Worm (Caenorhabditis elegans) whole organism, L4 larva: Measurements from ENCODE around the gene hap-1.

Experiments
- F26F4.8 ChIP-seq: fragments of 200-800 bp; sonication (Bioruptor generic); conservative IDR thresholded peaks from 2 replicates; pipeline ENCODE4 v1.3.6; 2022; ENCODE audit warnings: missing genetic modification characterization, missing compliant biosample characterization
- Y105C5A.15 ChIP-seq: fragments of 200-800 bp; sonication (Bioruptor generic); IDR thresholded peaks from 2 replicates; pipeline ENCODE4 v1.3.6; 2022; ENCODE audit warnings: missing genetic modification characterization, missing compliant biosample characterization
- Y48G9A.11 ChIP-seq: fragments of 200-800 bp; sonication (Bioruptor generic); IDR thresholded peaks from 2 replicates; pipeline ENCODE4 v1.3.6; 2022; ENCODE audit warnings: missing genetic modification reagents, missing genetic modification characterization, missing compliant biosample characterization
- Y75B8A.6 ChIP-seq: fragments of 200-800 bp; sonication (Bioruptor generic); IDR thresholded peaks from 2 replicates; pipeline ENCODE4 v1.3.6; 2022; ENCODE audit warnings: missing genetic modification reagents, missing genetic modification characterization, missing compliant biosample characterization
- ZK337.2 ChIP-seq: fragments of 200-800 bp; sonication (Bioruptor generic); IDR thresholded peaks from 2 replicates; pipeline ENCODE4 v1.3.6; 2022; ENCODE audit warnings: missing genetic modification reagents, missing genetic modification characterization, missing compliant biosample characterization
- ama-1 ChIP-seq: fragments of 150-350 bp; optimal IDR thresholded peaks from 2 replicates; lab custom pipeline; 2014; ENCODE audit warnings: inconsistent platforms, mixed read lengths
- arid-1 ChIP-seq: fragments of 200-800 bp; sonication (Bioruptor generic); conservative IDR thresholded peaks from 2 replicates; pipeline ENCODE4 v1.3.6; 2022; ENCODE audit warnings: missing genetic modification reagents, missing genetic modification characterization, missing compliant biosample characterization
- ceh-44 ChIP-seq: fragments of 200-800 bp; sonication (Bioruptor generic); IDR thresholded peaks from 2 replicates; pipeline ENCODE4 v1.3.6; 2022; ENCODE audit warnings: missing genetic modification reagents, missing genetic modification characterization, missing compliant biosample characterization
- daf-19 ChIP-seq: fragments of 200-800 bp; sonication (Bioruptor generic); conservative IDR thresholded peaks from 2 replicates; pipeline ENCODE4 v1.3.6; 2022; ENCODE audit warnings: missing genetic modification characterization, missing compliant biosample characterization
- dmd-9 ChIP-seq: fragments of 200-800 bp; sonication (Bioruptor generic); IDR thresholded peaks from 2 replicates; pipeline ENCODE4 v1.3.6; 2022; ENCODE audit warnings: missing genetic modification reagents, missing genetic modification characterization, missing compliant biosample characterization
- duxl-1 ChIP-seq: sonication (generic microtip); optimal IDR thresholded peaks from 2 replicates; lab custom pipeline; 2016; ENCODE audit warnings: mild to moderate bottlenecking, missing genetic modification characterization, moderate library complexity, missing compliant biosample characterization; ENCODE audit not compliant: poor library complexity
- fkh-10 ChIP-seq: fragments of 150-350 bp; optimal IDR thresholded peaks from 2 replicates; lab custom pipeline; 2014; ENCODE audit warnings: missing biosample characterization, missing genetic modification reagents, missing genetic modification characterization
- hmg-1.1 ChIP-seq: fragments of 200-800 bp; sonication (Bioruptor generic); IDR thresholded peaks from 2 replicates; pipeline ENCODE4 v1.3.6; 2022; ENCODE audit warnings: missing genetic modification reagents, missing genetic modification characterization, missing compliant biosample characterization
- jun-1 ChIP-seq: fragments of 150-350 bp; optimal IDR thresholded peaks from 2 replicates; lab custom pipeline; 2014; ENCODE audit warnings: missing biosample characterization, missing genetic modification reagents, missing genetic modification characterization
- lim-7 ChIP-seq: fragments of 200-800 bp; sonication (Bioruptor generic); IDR thresholded peaks from 2 replicates; pipeline ENCODE4 v1.3.6; 2022; ENCODE audit warnings: missing genetic modification characterization, missing compliant biosample characterization
- lin-13 ChIP-seq: fragments of 150-350 bp; optimal IDR thresholded peaks from 2 replicates; lab custom pipeline; 2014; ENCODE audit warnings: missing biosample characterization, missing genetic modification reagents, missing genetic modification characterization
- lin-29 ChIP-seq: fragments of 200-800 bp; sonication (Bioruptor generic); IDR thresholded peaks from 2 replicates; pipeline ENCODE4 v1.3.6; 2022; ENCODE audit warnings: missing genetic modification reagents, missing genetic modification characterization, missing compliant biosample characterization
- lsy-2 ChIP-seq, 2 experiments: fragments of 150-350 bp in 1 of 2; sonication (generic microtip) in 1 of 2; optimal IDR thresholded peaks; 2 replicates each; lab custom pipeline; 2014 to 2017; ENCODE audit warnings: missing biosample characterization in 2 of 2, missing genetic modification characterization in 2 of 2
- madf-9 ChIP-seq: fragments of 200-800 bp; sonication (Bioruptor generic); conservative IDR thresholded peaks from 2 replicates; pipeline ENCODE4 v1.3.6; 2022; ENCODE audit warnings: missing genetic modification reagents, missing genetic modification characterization, missing compliant biosample characterization
- mdt-29 ChIP-seq: fragments of 200-800 bp; sonication (Bioruptor generic); IDR thresholded peaks from 2 replicates; pipeline ENCODE4 v1.3.6; 2022; ENCODE audit warnings: missing genetic modification reagents, missing genetic modification characterization, missing compliant biosample characterization
- mep-1 ChIP-seq: fragments of 150-350 bp; sonication (generic microtip); optimal IDR thresholded peaks from 3 replicates; lab custom pipeline; 2014; ENCODE audit warnings: missing biosample characterization, missing genetic modification characterization
- nhr-102 ChIP-seq: sonication (generic microtip); optimal IDR thresholded peaks from 2 replicates; lab custom pipeline; 2016; ENCODE audit warnings: mild to moderate bottlenecking, missing genetic modification characterization, moderate library complexity, missing compliant biosample characterization
- nhr-111 ChIP-seq: fragments of 200-800 bp; sonication (Bioruptor generic); optimal IDR thresholded peaks from 2 replicates; lab custom pipeline; 2018; ENCODE audit warnings: mild to moderate bottlenecking, missing genetic modification characterization, missing compliant biosample characterization
- nhr-25 ChIP-seq: sonication (generic microtip); optimal IDR thresholded peaks from 2 replicates; lab custom pipeline; 2017; ENCODE audit warnings: missing genetic modification characterization, mild to moderate bottlenecking, missing compliant biosample characterization, antibody characterized with exemption, moderate library complexity, borderline replicate concordance; ENCODE audit not compliant: insufficient read depth
- nhr-28 ChIP-seq: fragments of 150-350 bp; optimal IDR thresholded peaks from 2 replicates; lab custom pipeline; 2014; ENCODE audit warnings: missing biosample characterization, missing genetic modification characterization
- nhr-41 ChIP-seq: fragments of 200-800 bp; sonication (Bioruptor generic); IDR thresholded peaks from 2 replicates; pipeline ENCODE4 v1.3.6; 2022; ENCODE audit warnings: missing genetic modification reagents, missing genetic modification characterization, missing compliant biosample characterization
- nhr-42 ChIP-seq: fragments of 200-800 bp; sonication (Bioruptor generic); IDR thresholded peaks from 2 replicates; pipeline ENCODE4 v1.3.6; 2022; ENCODE audit warnings: missing genetic modification characterization, missing compliant biosample characterization
- nhr-77 ChIP-seq: fragments of 150-350 bp; optimal IDR thresholded peaks from 2 replicates; lab custom pipeline; 2014; ENCODE audit warnings: missing biosample characterization, missing genetic modification characterization
- pha-4 ChIP-seq, 2 experiments: fragments of 150-350 bp in 1 of 2; fragments of 200-800 bp in 1 of 2; sonication (Bioruptor generic) in 1 of 2; IDR thresholded peaks in 1 of 2; optimal IDR thresholded peaks in 1 of 2; 2 replicates each; pipeline versions ENCODE4 v1.3.6 to Lab custom; 2014 to 2022; ENCODE audit warnings: missing genetic modification characterization in 2 of 2, missing genetic modification reagents in 2 of 2, missing biosample characterization in 1 of 2, missing compliant biosample characterization in 1 of 2
- rbr-2 ChIP-seq: sonication (generic microtip); optimal IDR thresholded peaks from 2 replicates; lab custom pipeline; 2016; ENCODE audit warnings: missing genotype, missing genetic modification characterization, missing compliant biosample characterization
- saeg-2 ChIP-seq: fragments of 200-800 bp; sonication (Bioruptor generic); IDR thresholded peaks from 2 replicates; pipeline ENCODE4 v1.3.6; 2022; ENCODE audit warnings: missing genetic modification reagents, missing genetic modification characterization, missing compliant biosample characterization
- sdz-12 ChIP-seq: fragments of 200-800 bp; sonication (Bioruptor generic); optimal IDR thresholded peaks from 2 replicates; lab custom pipeline; 2018; ENCODE audit warnings: mild to moderate bottlenecking, missing genetic modification characterization, missing compliant biosample characterization
- set-16 ChIP-seq: fragments of 200-800 bp; sonication (Bioruptor generic); IDR thresholded peaks from 2 replicates; pipeline ENCODE4 v1.3.6; 2022; ENCODE audit warnings: missing genetic modification reagents, missing genetic modification characterization, missing compliant biosample characterization
- snpc-4 ChIP-seq: fragments of 150-350 bp; optimal IDR thresholded peaks from 2 replicates; lab custom pipeline; 2014; ENCODE audit warnings: missing biosample characterization, missing genetic modification characterization
- tag-97 ChIP-seq: fragments of 200-800 bp; sonication (Bioruptor generic); IDR thresholded peaks from 2 replicates; pipeline ENCODE4 v1.3.6; 2022; ENCODE audit warnings: missing genetic modification characterization, missing compliant biosample characterization
- tra-1 ChIP-seq: fragments of 200-800 bp; sonication (Bioruptor generic); IDR thresholded peaks from 2 replicates; pipeline ENCODE4 v1.3.6; 2022; ENCODE audit warnings: missing genetic modification reagents, missing genetic modification characterization, missing compliant biosample characterization
- unc-62 ChIP-seq, 3 experiments: fragments of 150-350 bp in 1 of 3; sonication (generic microtip); optimal IDR thresholded peaks in 2 of 3; peaks in 1 of 3; 1 replicate in 1 of 3; 2 replicates in 2 of 3; lab custom pipeline; 2014 to 2017; ENCODE audit warnings: missing biosample characterization in 3 of 3, missing genetic modification characterization in 3 of 3, missing genetic modification reagents in 3 of 3, missing genotype in 1 of 3
- zfp-2 ChIP-seq: sonication (generic microtip); optimal IDR thresholded peaks from 2 replicates; lab custom pipeline; 2016; ENCODE audit warnings: mild to moderate bottlenecking, missing genetic modification characterization, missing compliant biosample characterization
- zfp-3 ChIP-seq: fragments of 200-800 bp; sonication (Bioruptor generic); conservative IDR thresholded peaks from 2 replicates; pipeline ENCODE4 v1.3.6; 2022; ENCODE audit warnings: missing genetic modification reagents, missing genetic modification characterization, missing compliant biosample characterization
- ztf-7 ChIP-seq: fragments of 150-350 bp; optimal IDR thresholded peaks from 2 replicates; lab custom pipeline; 2014; ENCODE audit warnings: missing biosample characterization, missing genetic modification characterization

hap-1 gene

DNA sequence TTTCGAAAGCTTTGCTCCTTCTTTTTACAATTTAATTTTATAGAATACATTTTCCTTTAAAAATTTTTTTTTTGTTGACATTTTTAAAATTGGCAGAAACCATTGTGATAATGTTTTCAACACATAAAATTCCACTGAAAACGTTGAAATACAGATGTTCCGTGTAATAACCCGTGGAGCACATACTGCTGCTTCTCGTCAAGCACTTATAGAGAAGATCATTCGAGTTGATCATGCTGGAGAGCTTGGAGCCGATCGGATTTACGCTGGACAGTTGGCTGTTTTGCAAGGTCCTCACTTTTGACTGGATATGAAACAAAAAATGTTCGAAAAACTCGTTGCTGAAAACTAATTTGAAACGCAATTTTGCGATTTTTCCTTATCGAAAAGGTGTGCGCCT lies 14.0 kb downstream of the hap-1 start, which contains the start of gene clk-1:
TSS of gene clk-1 (plus strand) at position 155 of the 400 bp plus-strand sequence.
- TF ChIP-seq nhr-111 (GFP tag; lab: Kevin White, UChicago) (peak; percentile 31), arid-1 (GFP tag; lab: Robert Waterston, UW) (no peak), set-16 (GFP tag; lab: Robert Waterston, UW) (no peak), ztf-7 (tag; lab: Kevin White, UChicago) (no peak), snpc-4 (tag; lab: Kevin White, UChicago) (no peak), nhr-41 (GFP tag; lab: Robert Waterston, UW) (no peak), ZK337.2 (GFP tag; lab: Robert Waterston, UW) (no peak), madf-9 (no peak), pha-4 (GFP tag; IDR thresholded peaks at IDR 0.05; lab: Robert Waterston, UW) (no peak), pha-4 (tag; optimal IDR thresholded peaks at IDR 0.05; lab: Kevin White, UChicago) (no peak), nhr-42 (GFP tag; lab: Robert Waterston, UW) (peak; percentile 50; the same call in 1 of the 2 replicates), ama-1 (lab: Kevin White, UChicago) (peak; percentile 50), Y105C5A.15 (0 out of 2 replicates have a peak, but pooled peaks have one; percentile 12), F26F4.8 (0 out of 2 replicates have a peak, but pooled peaks have one; percentile 56), nhr-102 (peak; percentile 13), Y48G9A.11 (GFP tag; lab: Robert Waterston, UW) (0 out of 2 replicates have a peak, but pooled peaks have one; percentile 7), unc-62 (GFP tag; optimal IDR thresholded peaks at IDR 0.05 in 1 of 2; lab: Kevin White, UChicago) (peak in 1 of 2 experiments; percentile 24), unc-62 (tag; optimal IDR thresholded peaks at IDR 0.05; lab: Kevin White, UChicago) (no peak)

DNA sequence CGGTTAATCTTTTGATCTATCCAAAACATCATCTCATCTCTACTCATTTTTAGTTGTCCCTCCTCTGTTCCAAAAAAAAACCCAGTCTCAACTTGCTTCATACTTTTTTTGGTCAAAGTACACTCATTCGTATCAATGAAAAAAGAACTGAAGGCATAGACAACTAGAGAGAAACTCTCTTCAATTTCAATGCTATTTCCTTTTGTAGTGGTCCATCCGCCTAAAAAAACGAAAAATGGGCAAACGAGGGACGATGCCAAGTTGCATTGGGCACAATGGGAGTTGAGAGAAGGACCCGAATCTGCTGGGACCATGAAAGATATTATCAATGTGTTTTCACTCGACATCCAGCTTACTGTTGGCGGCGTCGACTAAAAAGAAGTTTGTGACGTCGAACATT lies 16.5 kb downstream of the hap-1 start:
- no peak for TF ChIP-seq zfp-3
- no peak for TF ChIP-seq daf-19 (GFP tag; lab: Robert Waterston, UW)
- no peak for TF ChIP-seq jun-1 (tag; lab: Kevin White, UChicago)
- TF ChIP-seq nhr-25 (tag; lab: Kevin White, UChicago) = no peak
- no peak for TF ChIP-seq saeg-2 (GFP tag; lab: Robert Waterston, UW)
- no peak for TF ChIP-seq nhr-28 (tag; lab: Kevin White, UChicago)
- TF ChIP-seq lsy-2 (tag; optimal IDR thresholded peaks at IDR 0.05; lab: Kevin White, UChicago) = peak in 1 of 2 experiments; percentile 64
- no peak for TF ChIP-seq zfp-2 (tag; lab: Kevin White, UChicago)
- no peak for TF ChIP-seq dmd-9 (GFP tag; lab: Robert Waterston, UW)
- no peak for TF ChIP-seq sdz-12 (GFP tag; lab: Kevin White, UChicago)
- TF ChIP-seq tra-1 = 0 out of 2 replicates have a peak, but pooled peaks have one; percentile 29
- TF ChIP-seq mep-1 (tag; lab: Kevin White, UChicago) = peak; percentile 12
- no peak for TF ChIP-seq fkh-10 (GFP tag; lab: Kevin White, UChicago)
- TF ChIP-seq lim-7 (GFP tag; lab: Robert Waterston, UW) = no peak
- no peak for TF ChIP-seq lin-29 (GFP tag; lab: Robert Waterston, UW)
- no peak for TF ChIP-seq duxl-1 (tag; lab: Kevin White, UChicago)
- TF ChIP-seq F26F4.8 = no peak
- TF ChIP-seq mdt-29 (GFP tag; lab: Robert Waterston, UW) = no peak
- peak; percentile 11 for TF ChIP-seq rbr-2 (tag; lab: Kevin White, UChicago)
- no peak for TF ChIP-seq nhr-77 (tag; lab: Kevin White, UChicago)
- no peak for TF ChIP-seq ceh-44 (GFP tag; lab: Robert Waterston, UW)
- 0 out of 2 replicates have a peak, but pooled peaks have one; percentile 9 for TF ChIP-seq hmg-1.1 (GFP tag; lab: Robert Waterston, UW)
- no peak for TF ChIP-seq tag-97 (GFP tag; lab: Robert Waterston, UW)
- TF ChIP-seq Y75B8A.6 (GFP tag; lab: Robert Waterston, UW) = no peak
- TF ChIP-seq nhr-42 (GFP tag; lab: Robert Waterston, UW) = no peak
- TF ChIP-seq lin-13 = no peak
